Fruit fly (Drosophila melanogaster): ENCODE measurements around the gene Drice.

DNA sequence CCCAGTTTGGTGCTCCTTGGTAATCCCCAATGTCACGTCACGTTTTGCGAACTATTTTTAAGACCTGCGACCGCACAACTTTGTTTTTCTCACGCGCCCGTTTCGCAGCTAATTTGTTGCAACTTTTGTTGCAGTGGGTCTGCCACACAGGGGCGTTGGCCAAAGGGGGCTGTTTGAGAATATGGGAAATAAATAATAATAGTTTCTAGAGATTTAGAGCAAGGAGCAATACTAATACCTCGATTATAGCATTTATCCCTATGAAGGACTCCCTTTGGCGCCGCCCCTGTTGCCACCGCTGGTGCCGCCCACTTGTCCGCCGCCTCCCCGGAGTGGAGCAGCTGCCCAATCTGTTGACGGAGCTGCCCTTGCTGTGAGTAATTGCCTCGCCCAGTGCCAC lies 44.2 kb upstream of the Drice start:
- no peak for TF ChIP-seq CG10631 (GFP tag; optimal IDR thresholded peaks at IDR 0.05)
- TF ChIP-seq esn (GFP tag; optimal IDR thresholded peaks at IDR 0.05), result no peak
- TF ChIP-seq Eip75B (GFP tag; optimal IDR thresholded peaks at IDR 0.05), result no peak
- TF ChIP-seq CG31627 (GFP tag; optimal IDR thresholded peaks at IDR 0.05), result no peak
- TF ChIP-seq topi (GFP tag; optimal IDR thresholded peaks at IDR 0.05), result no peak
- peak; percentile 67 for TF ChIP-seq Eip78C (GFP tag)
- TF ChIP-seq cyc (GFP tag; optimal IDR thresholded peaks at IDR 0.05), result peak; percentile 5
- TF ChIP-seq Sox102F (GFP tag; optimal IDR thresholded peaks at IDR 0.05), result no peak
